Worm (Caenorhabditis elegans): ENCODE measurements around the gene ubc-24.

Gene ubc-24

ce11 chrII:8405303-8405702 lies at the start of gene ubc-24:
ubc-24 (plus strand) TSS chrII:8405603.
- TF ChIP-seq lin-39 (tag; optimal IDR thresholded peaks at IDR 0.05) (no peak), nhr-77 (tag; optimal IDR thresholded peaks at IDR 0.05) (no peak)

- TF ChIP-seq lsy-2 (tag; optimal IDR thresholded peaks at IDR 0.05) = no peak
- no peak for TF ChIP-seq sma-9 (GFP tag; optimal IDR thresholded peaks at IDR 0.05)
- TF ChIP-seq sma-9 (tag; optimal IDR thresholded peaks at IDR 0.05) = no peak
- TF ChIP-seq lin-11 (tag; optimal IDR thresholded peaks at IDR 0.05) = no peak
- no peak for TF ChIP-seq gmeb-1 (tag; optimal IDR thresholded peaks at IDR 0.05)
- no peak for TF ChIP-seq nhr-129 (tag; optimal IDR thresholded peaks at IDR 0.05)
- TF ChIP-seq unc-62 (GFP tag; optimal IDR thresholded peaks at IDR 0.05) = no peak
- TF ChIP-seq C34F6.9 (tag; optimal IDR thresholded peaks at IDR 0.05) = no peak
These were observed 46.9 kb upstream of the ubc-24 start for ce11 chrII:8358466-8358865.

- TF ChIP-seq snpc-4 (tag; optimal IDR thresholded peaks at IDR 0.05) (no peak), nhr-10 (tag; optimal IDR thresholded peaks at IDR 0.05) (no peak), lin-39 (tag; optimal IDR thresholded peaks at IDR 0.05) (no peak), alr-1 (tag; optimal IDR thresholded peaks at IDR 0.05) (no peak), peb-1 (tag; optimal IDR thresholded peaks at IDR 0.05) (no peak), nhr-6 (tag; optimal IDR thresholded peaks at IDR 0.05) (no peak), lin-13 (GFP tag; optimal IDR thresholded peaks at IDR 0.05) (no peak), elt-3 (tag; optimal IDR thresholded peaks at IDR 0.05) (no peak), nhr-237 (tag; optimal IDR thresholded peaks at IDR 0.05) (no peak), lin-11 (tag; optimal IDR thresholded peaks at IDR 0.05) (no peak), mab-5 (tag; optimal IDR thresholded peaks at IDR 0.05) (no peak), nhr-129 (tag; optimal IDR thresholded peaks at IDR 0.05) (no peak), aly-2 (tag; optimal IDR thresholded peaks at IDR 0.05) (no peak), unc-39 (tag; optimal IDR thresholded peaks at IDR 0.05) (no peak), nhr-23 (tag; optimal IDR thresholded peaks at IDR 0.05) (no peak), zag-1 (tag; optimal IDR thresholded peaks at IDR 0.05) (no peak), fos-1 (tag; optimal IDR thresholded peaks at IDR 0.05) (no peak)
These were observed 46.1 kb upstream of the ubc-24 start, which contains the start of gene col-77 for ce11 chrII:8359350-8359749. col-77 (minus strand) TSS chrII:8359381.

- TF ChIP-seq ztf-1 (GFP tag; conservative IDR thresholded peaks at IDR 0.05) (no peak), mbf-1 (tag; optimal IDR thresholded peaks at IDR 0.05) (no peak), nhr-21 (tag; optimal IDR thresholded peaks at IDR 0.05) (no peak), unc-62 (GFP tag; optimal IDR thresholded peaks at IDR 0.05) (no peak), fos-1 (tag; optimal IDR thresholded peaks at IDR 0.05) (no peak), nhr-129 (tag; optimal IDR thresholded peaks at IDR 0.05) (no peak), zag-1 (tag; optimal IDR thresholded peaks at IDR 0.05) (no peak), dmd-4 (tag; optimal IDR thresholded peaks at IDR 0.05) (no peak), nhr-6 (tag; optimal IDR thresholded peaks at IDR 0.05) (no peak), unc-39 (tag; optimal IDR thresholded peaks at IDR 0.05) (no peak), blmp-1 (tag; optimal IDR thresholded peaks at IDR 0.05; ENCODE audit: insufficient read depth) (no peak), ceh-82 (tag; optimal IDR thresholded peaks at IDR 0.05) (no peak)
These were observed 45.0 kb upstream of the ubc-24 start, which contains the start of gene M195.2 for ce11 chrII:8360453-8360852. M195.2 (plus strand) TSS chrII:8360753.

- TF ChIP-seq sma-3 (GFP tag; optimal IDR thresholded peaks at IDR 0.05) = no peak
- no peak for TF ChIP-seq nhr-25 (tag; optimal IDR thresholded peaks at IDR 0.05)
- no peak for TF ChIP-seq nhr-129 (tag; optimal IDR thresholded peaks at IDR 0.05)
- TF ChIP-seq egl-27 (tag; optimal IDR thresholded peaks at IDR 0.05) = no peak
- TF ChIP-seq nhr-12 (tag; optimal IDR thresholded peaks at IDR 0.05) = no peak
- no peak for TF ChIP-seq ZK546.5 (tag; optimal IDR thresholded peaks at IDR 0.05)
- TF ChIP-seq lin-39 (tag; optimal IDR thresholded peaks at IDR 0.05) = no peak
- TF ChIP-seq sem-4 (tag; optimal IDR thresholded peaks at IDR 0.05) = no peak
- no peak for TF ChIP-seq C34F6.9 (tag; optimal IDR thresholded peaks at IDR 0.05)
- TF ChIP-seq mbf-1 (tag; optimal IDR thresholded peaks at IDR 0.05) = no peak
- TF ChIP-seq gmeb-1 (tag; optimal IDR thresholded peaks at IDR 0.05) = no peak
- TF ChIP-seq lin-13 (GFP tag; optimal IDR thresholded peaks at IDR 0.05) = no peak
These were observed 36.3 kb upstream of the ubc-24 start, which contains the start of gene amt-3 for ce11 chrII:8369059-8369458. amt-3 (minus strand) TSS chrII:8369159.

Measured in whole organism, L2 larva.